Worm (Caenorhabditis elegans) whole organism, young adult: ENCODE results near the gene W07G4.7.

Experiments
- C06A6.2 ChIP-seq: fragments of 200-800 bp; sonication (Bioruptor generic); conservative IDR thresholded peaks from 2 replicates; pipeline ENCODE4 v1.3.6; 2022; ENCODE audit warnings: missing genetic modification characterization, missing compliant biosample characterization
- Y53G8AR.9 ChIP-seq: fragments of 200-800 bp; sonication (Bioruptor generic); conservative IDR thresholded peaks from 2 replicates; pipeline ENCODE4 v1.3.6; 2022; ENCODE audit warnings: missing genetic modification reagents, missing genetic modification characterization, missing compliant biosample characterization
- attf-6 ChIP-seq: fragments of 200-800 bp; sonication (Bioruptor generic); IDR thresholded peaks from 2 replicates; pipeline ENCODE4 v1.3.6; 2022; ENCODE audit warnings: missing genetic modification reagents, missing genetic modification characterization, missing compliant biosample characterization
- bed-1 ChIP-seq: fragments of 200-800 bp; sonication (Bioruptor generic); IDR thresholded peaks from 2 replicates; pipeline ENCODE4 v1.3.6; 2022; ENCODE audit warnings: missing genetic modification reagents, missing genetic modification characterization, missing compliant biosample characterization
- cebp-1 ChIP-seq, 2 experiments: fragments of 200-800 bp in 1 of 2; sonication (Bioruptor generic) in 1 of 2; sonication (generic microtip) in 1 of 2; IDR thresholded peaks in 1 of 2; optimal IDR thresholded peaks in 1 of 2; 2 replicates each; pipeline versions ENCODE4 v1.3.6 to Lab custom; 2017 to 2022; ENCODE audit warnings: missing compliant biosample characterization in 2 of 2, missing genetic modification characterization in 2 of 2, mild to moderate bottlenecking in 1 of 2, missing genetic modification reagents in 1 of 2, moderate library complexity in 1 of 2
- ceh-58 ChIP-seq: fragments of 200-800 bp; sonication (Bioruptor generic); IDR thresholded peaks from 2 replicates; pipeline ENCODE4 v1.3.6; 2022; ENCODE audit warnings: missing genetic modification characterization, missing compliant biosample characterization
- dpl-1 ChIP-seq: fragments of 150-350 bp; optimal IDR thresholded peaks from 2 replicates; lab custom pipeline; 2014; ENCODE audit warnings: missing biosample characterization, missing genetic modification reagents, missing genetic modification characterization
- egl-44 ChIP-seq: fragments of 200-800 bp; sonication (Bioruptor generic); IDR thresholded peaks from 2 replicates; pipeline ENCODE4 v1.3.6; 2022; ENCODE audit warnings: missing genetic modification reagents, missing genetic modification characterization, missing compliant biosample characterization
- lin-40 ChIP-seq: sonication (generic microtip); optimal IDR thresholded peaks from 2 replicates; lab custom pipeline; 2016; ENCODE audit warnings: missing genetic modification characterization, mild to moderate bottlenecking, missing compliant biosample characterization, missing genotype, missing genetic modification reagents
- mel-28 ChIP-seq: sonication (generic microtip); optimal IDR thresholded peaks from 2 replicates; lab custom pipeline; 2016; ENCODE audit warnings: borderline replicate concordance, mild to moderate bottlenecking, missing genetic modification characterization, missing compliant biosample characterization
- rcor-1 ChIP-seq: fragments of 200-800 bp; sonication (Bioruptor generic); IDR thresholded peaks from 2 replicates; pipeline ENCODE4 v1.3.6; 2022; ENCODE audit warnings: missing genetic modification reagents, missing genetic modification characterization, missing compliant biosample characterization
- xnd-1 ChIP-seq: sonication (generic microtip); optimal IDR thresholded peaks from 2 replicates; lab custom pipeline; 2016; ENCODE audit warnings: missing genotype, missing genetic modification reagents, missing genetic modification characterization, missing compliant biosample characterization
- ztf-22 ChIP-seq: fragments of 200-800 bp; sonication (Bioruptor generic); optimal IDR thresholded peaks from 2 replicates; lab custom pipeline; 2018; ENCODE audit warnings: mild to moderate bottlenecking, missing genetic modification characterization, moderate library complexity, missing compliant biosample characterization

The W07G4.7 gene

DNA sequence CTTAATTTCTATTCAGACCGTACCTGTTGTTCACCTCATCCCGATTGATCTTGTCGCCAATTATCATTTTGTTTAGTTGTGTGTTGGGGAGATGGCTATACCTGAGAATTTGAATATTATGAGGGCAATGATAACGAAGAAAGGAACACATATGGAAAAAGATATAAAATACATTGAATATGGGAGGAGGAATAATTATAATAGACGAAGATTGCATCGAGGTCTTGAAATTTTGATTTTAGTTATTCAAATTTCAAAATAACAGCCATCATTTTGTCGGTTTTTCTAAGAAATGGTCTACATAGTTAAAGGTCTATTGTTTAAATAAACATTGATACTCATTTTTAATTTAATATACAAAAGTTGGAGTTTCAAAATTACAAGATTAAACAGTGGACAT is 47.4 kb downstream of the W07G4.7 start, which contains the start of gene shw-3:
Gene shw-3, minus strand, starts transcription at position 101 of the 400 bp plus-strand sequence.
- TF ChIP-seq egl-44 (no peak), dpl-1 (GFP tag; lab: Kevin White, UChicago) (no peak), mel-28 (tag; lab: Kevin White, UChicago) (no peak), lin-40 (no peak), cebp-1 (GFP tag; IDR thresholded peaks at IDR 0.05; lab: Robert Waterston, UW) (no peak), cebp-1 (tag; optimal IDR thresholded peaks at IDR 0.05; lab: Kevin White, UChicago) (no peak), ztf-22 (GFP tag; lab: Kevin White, UChicago) (no peak), rcor-1 (no peak), attf-6 (GFP tag; lab: Robert Waterston, UW) (no peak), xnd-1 (no peak), ceh-58 (no peak), Y53G8AR.9 (GFP tag; lab: Robert Waterston, UW) (no peak), bed-1 (GFP tag; lab: Robert Waterston, UW) (no peak), C06A6.2 (GFP tag; lab: Robert Waterston, UW) (no peak)
